Fruit fly (Drosophila melanogaster) whole organism, embryonic: ENCODE data around the gene InR.

ENCODE experiments used
- Atf3 ChIP-seq: fragments of 200-800 bp; sonication (Bioruptor generic); optimal IDR thresholded peaks from 3 replicates; lab custom pipeline; 2016; ENCODE audit warnings: missing biosample characterization, missing genetic modification characterization
- Bdp1 ChIP-seq: fragments of 200-800 bp; sonication (Bioruptor generic); optimal IDR thresholded peaks from 3 replicates; lab custom pipeline; 2016; ENCODE audit warnings: missing biosample characterization, missing genetic modification characterization
- C15 ChIP-seq: fragments of 200-800 bp; sonication (Bioruptor generic); IDR thresholded peaks from 3 replicates; pipeline ENCODE4 v1.3.6; 2022; ENCODE audit warnings: missing biosample characterization, missing genetic modification characterization
- CG11093 ChIP-seq: fragments of 200-800 bp; sonication (Bioruptor generic); IDR thresholded peaks from 3 replicates; pipeline ENCODE4 v1.3.6; 2022; ENCODE audit warnings: missing biosample characterization, missing genetic modification characterization
- CG11456 ChIP-seq: fragments of 200-800 bp; sonication (Bioruptor generic); IDR thresholded peaks from 3 replicates; pipeline ENCODE4 v1.3.6; 2022; ENCODE audit warnings: missing biosample characterization, missing genetic modification characterization
- CG12071 ChIP-seq: fragments of 200-800 bp; sonication (Bioruptor generic); optimal IDR thresholded peaks from 3 replicates; lab custom pipeline; 2018; ENCODE audit warnings: missing biosample characterization, mild to moderate bottlenecking, missing genetic modification characterization
- CG12219 ChIP-seq: fragments of 200-800 bp; sonication (Bioruptor generic); optimal IDR thresholded peaks from 3 replicates; lab custom pipeline; 2018; ENCODE audit warnings: missing biosample characterization, mild to moderate bottlenecking, missing genetic modification characterization
- CG12299 ChIP-seq: fragments of 200-800 bp; sonication (Bioruptor generic); optimal IDR thresholded peaks from 2 replicates; lab custom pipeline; 2018; ENCODE audit warnings: missing biosample characterization, mild to moderate bottlenecking, missing genetic modification characterization
- CG12391 ChIP-seq: fragments of 200-800 bp; sonication (Bioruptor generic); optimal IDR thresholded peaks from 3 replicates; lab custom pipeline; 2018; ENCODE audit warnings: missing biosample characterization, mild to moderate bottlenecking, missing genetic modification characterization, moderate library complexity
- CG1647 ChIP-seq: fragments of 200-800 bp; sonication (Bioruptor generic); optimal IDR thresholded peaks from 3 replicates; lab custom pipeline; 2016; ENCODE audit warnings: missing biosample characterization, missing genetic modification characterization
- CG2116 ChIP-seq: fragments of 200-800 bp; sonication (Bioruptor generic); optimal IDR thresholded peaks from 3 replicates; lab custom pipeline; 2018; ENCODE audit warnings: missing biosample characterization, mild to moderate bottlenecking, missing genetic modification characterization
- CG31224 ChIP-seq: fragments of 200-800 bp; sonication (Bioruptor generic); IDR thresholded peaks from 2 replicates; pipeline ENCODE4 v1.3.6; 2022; ENCODE audit warnings: missing biosample characterization, missing genetic modification characterization
- CG3407 ChIP-seq: fragments of 200-800 bp; sonication (Bioruptor generic); optimal IDR thresholded peaks from 2 replicates; lab custom pipeline; 2018; ENCODE audit warnings: missing biosample characterization, mild to moderate bottlenecking, missing genetic modification characterization
- CG34376 ChIP-seq: fragments of 200-800 bp; sonication (Bioruptor generic); optimal IDR thresholded peaks from 2 replicates; lab custom pipeline; 2018; ENCODE audit warnings: missing biosample characterization, mild to moderate bottlenecking, missing genetic modification characterization
- CG3726 ChIP-seq: fragments of 200-800 bp; sonication (Bioruptor generic); IDR thresholded peaks from 3 replicates; pipeline ENCODE4, ENCODE4 v1.3.6; 2022; ENCODE audit warnings: missing biosample characterization, missing genetic modification characterization
- CG4328 ChIP-seq: fragments of 200-800 bp; sonication (Bioruptor generic); optimal IDR thresholded peaks from 3 replicates; lab custom pipeline; 2017; ENCODE audit warnings: missing biosample characterization, missing genetic modification reagents, missing genetic modification characterization
- CG5180 ChIP-seq: fragments of 200-800 bp; sonication (Bioruptor generic); optimal IDR thresholded peaks from 3 replicates; lab custom pipeline; 2017; ENCODE audit warnings: missing biosample characterization, missing genetic modification characterization, mild to moderate bottlenecking, moderate library complexity, missing genetic modification reagents
- CG6791 ChIP-seq: fragments of 200-800 bp; sonication (Bioruptor generic); IDR thresholded peaks from 3 replicates; pipeline ENCODE4 v1.3.6; 2022; ENCODE audit warnings: missing biosample characterization, missing genetic modification characterization; ENCODE audit not compliant: partially characterized antibody
- CG7271 ChIP-seq: fragments of 200-800 bp; sonication (Bioruptor generic); optimal IDR thresholded peaks from 2 replicates; lab custom pipeline; 2018; ENCODE audit warnings: missing biosample characterization, mild to moderate bottlenecking, missing genetic modification characterization, moderate library complexity
- CG7839 ChIP-seq: fragments of 200-800 bp; sonication (Bioruptor generic); optimal IDR thresholded peaks from 3 replicates; lab custom pipeline; 2018; ENCODE audit warnings: missing biosample characterization, mild to moderate bottlenecking, missing genetic modification characterization, moderate library complexity
- CG9215 ChIP-seq: fragments of 200-800 bp; sonication (Bioruptor generic); IDR thresholded peaks from 2 replicates; pipeline ENCODE4 v1.3.6; 2022; ENCODE audit warnings: missing biosample characterization, missing genetic modification characterization
- Dip3 ChIP-seq: fragments of 200-800 bp; sonication (Bioruptor generic); optimal IDR thresholded peaks from 3 replicates; lab custom pipeline; 2016; ENCODE audit warnings: missing biosample characterization, missing genetic modification characterization
- Dref ChIP-seq: fragments of 200-800 bp; sonication (Bioruptor generic); IDR thresholded peaks from 2 replicates; pipeline ENCODE4 v1.3.6; 2022; ENCODE audit warnings: missing biosample characterization, missing genetic modification characterization
- Drgx ChIP-seq: fragments of 200-800 bp; sonication (Bioruptor generic); IDR thresholded peaks from 2 replicates; pipeline ENCODE4 v1.3.6; 2022; ENCODE audit warnings: missing biosample characterization, missing genetic modification characterization
- Gsc ChIP-seq: fragments of 200-800 bp; sonication (Bioruptor generic); IDR thresholded peaks from 2 replicates; pipeline ENCODE4 v1.3.6; 2022; ENCODE audit warnings: missing biosample characterization, missing genetic modification characterization
- HLH3B ChIP-seq: fragments of 200-800 bp; sonication (Bioruptor generic); IDR thresholded peaks from 2 replicates; pipeline ENCODE4 v1.3.6; 2022; ENCODE audit warnings: missing biosample characterization, missing genetic modification characterization
- HmgD ChIP-seq: fragments of 200-800 bp; sonication (Bioruptor generic); optimal IDR thresholded peaks from 3 replicates; lab custom pipeline; 2016; ENCODE audit warnings: missing biosample characterization, missing genetic modification characterization
- Hmx ChIP-seq: fragments of 200-800 bp; sonication (Bioruptor generic); optimal IDR thresholded peaks from 2 replicates; lab custom pipeline; 2016; ENCODE audit warnings: missing biosample characterization, missing genetic modification characterization
- Mrtf ChIP-seq: fragments of 200-800 bp; sonication (Bioruptor generic); IDR thresholded peaks from 3 replicates; pipeline ENCODE4 v1.3.6; 2022; ENCODE audit warnings: missing biosample characterization, missing genetic modification characterization
- NFAT ChIP-seq: fragments of 200-800 bp; sonication (Bioruptor generic); IDR thresholded peaks from 2 replicates; pipeline ENCODE4 v1.3.6; 2022; ENCODE audit warnings: missing biosample characterization, missing genetic modification characterization
- PHDP ChIP-seq: fragments of 200-800 bp; sonication (Bioruptor generic); optimal IDR thresholded peaks from 3 replicates; lab custom pipeline; 2018; ENCODE audit warnings: missing biosample characterization, mild to moderate bottlenecking, missing genetic modification characterization, moderate library complexity
- Sox100B ChIP-seq: fragments of 200-800 bp; sonication (Bioruptor generic); optimal IDR thresholded peaks from 3 replicates; lab custom pipeline; 2018; ENCODE audit warnings: missing biosample characterization, mild to moderate bottlenecking, missing genetic modification characterization
- Xrp1 ChIP-seq: fragments of 200-800 bp; sonication (Bioruptor generic); IDR thresholded peaks from 2 replicates; pipeline ENCODE4 v1.3.6; 2022; ENCODE audit warnings: missing biosample characterization, missing genetic modification characterization
- bigmax ChIP-seq: fragments of 200-800 bp; sonication (Bioruptor generic); optimal IDR thresholded peaks from 2 replicates; lab custom pipeline; 2018; ENCODE audit warnings: missing biosample characterization, mild to moderate bottlenecking, missing genetic modification characterization
- bsh ChIP-seq, 2 experiments: fragments of 200-800 bp; sonication (Bioruptor generic); optimal IDR thresholded peaks; 2 replicates each; lab custom pipeline; 2017 to 2018; ENCODE audit warnings: mild to moderate bottlenecking in 2 of 2, missing biosample characterization in 2 of 2, missing genetic modification characterization in 2 of 2, moderate library complexity in 1 of 2
- cg ChIP-seq: fragments of 200-800 bp; sonication (Bioruptor generic); optimal IDR thresholded peaks from 3 replicates; lab custom pipeline; 2019; ENCODE audit warnings: missing biosample characterization, mild to moderate bottlenecking, missing genetic modification characterization, moderate library complexity
- ems ChIP-seq: fragments of 200-800 bp; sonication (Bioruptor generic); optimal IDR thresholded peaks from 3 replicates; lab custom pipeline; 2016; ENCODE audit warnings: missing biosample characterization, missing genetic modification characterization
- eve ChIP-seq, 2 experiments: fragments of >200 bp; optimal IDR thresholded peaks; 2 replicates each; lab custom pipeline; 2017; ENCODE audit warnings: missing biosample characterization in 2 of 2, missing genetic modification characterization in 2 of 2
- fd64A ChIP-seq: fragments of 200-800 bp; sonication (Bioruptor generic); optimal IDR thresholded peaks from 3 replicates; lab custom pipeline; 2018; ENCODE audit warnings: missing biosample characterization, mild to moderate bottlenecking, missing genetic modification characterization
- fd96Cb ChIP-seq: fragments of 200-800 bp; sonication (Bioruptor generic); optimal IDR thresholded peaks from 2 replicates; lab custom pipeline; 2018; ENCODE audit warnings: missing biosample characterization, mild to moderate bottlenecking, missing genetic modification characterization, moderate library complexity
- gfzf ChIP-seq: fragments of 200-800 bp; sonication (Bioruptor generic); optimal IDR thresholded peaks from 2 replicates; lab custom pipeline; 2016; ENCODE audit warnings: missing biosample characterization, mild to moderate bottlenecking, missing genetic modification characterization, moderate library complexity
- grn ChIP-seq: fragments of 200-800 bp; sonication (Bioruptor generic); optimal IDR thresholded peaks from 3 replicates; lab custom pipeline; 2017; ENCODE audit warnings: missing biosample characterization, missing genetic modification characterization
- inv ChIP-seq: fragments of 200-800 bp; sonication (Bioruptor generic); IDR thresholded peaks from 2 replicates; pipeline ENCODE4 v1.3.6; 2022; ENCODE audit warnings: missing biosample characterization, missing genetic modification characterization; ENCODE audit not compliant: partially characterized antibody
- lbe ChIP-seq: fragments of 200-800 bp; sonication (Bioruptor generic); optimal IDR thresholded peaks from 2 replicates; lab custom pipeline; 2016; ENCODE audit warnings: missing biosample characterization, mild to moderate bottlenecking, missing genetic modification characterization
- luna ChIP-seq: fragments of 200-800 bp; sonication (Bioruptor generic); optimal IDR thresholded peaks from 2 replicates; lab custom pipeline; 2016; ENCODE audit warnings: missing biosample characterization, missing genetic modification characterization
- ro ChIP-seq: fragments of 200-800 bp; sonication (Bioruptor generic); IDR thresholded peaks from 2 replicates; pipeline ENCODE4 v1.3.6; 2022; ENCODE audit warnings: missing biosample characterization, missing genetic modification characterization
- salm ChIP-seq: fragments of 200-800 bp; sonication (Bioruptor generic); optimal IDR thresholded peaks from 2 replicates; lab custom pipeline; 2018; ENCODE audit warnings: missing biosample characterization, mild to moderate bottlenecking, missing genetic modification characterization
- scrt ChIP-seq: fragments of 200-800 bp; sonication (Bioruptor generic); optimal IDR thresholded peaks from 2 replicates; lab custom pipeline; 2018; ENCODE audit warnings: missing biosample characterization, mild to moderate bottlenecking, missing genetic modification characterization, moderate library complexity
- seq ChIP-seq: fragments of 200-800 bp; sonication (Bioruptor generic); IDR thresholded peaks from 2 replicates; pipeline ENCODE4 v1.3.6; 2022; ENCODE audit warnings: missing biosample characterization, missing genetic modification characterization
- slou ChIP-seq: fragments of 200-800 bp; sonication (Bioruptor generic); optimal IDR thresholded peaks from 3 replicates; lab custom pipeline; 2016; ENCODE audit warnings: missing biosample characterization, missing genetic modification characterization
- tna ChIP-seq: fragments of 200-800 bp; sonication (Bioruptor generic); IDR thresholded peaks from 2 replicates; pipeline ENCODE4 v1.3.6; 2022; ENCODE audit warnings: missing biosample characterization, missing genetic modification characterization; ENCODE audit not compliant: partially characterized antibody
- zen ChIP-seq: fragments of 200-800 bp; sonication (Bioruptor generic); optimal IDR thresholded peaks from 3 replicates; lab custom pipeline; 2018; ENCODE audit warnings: missing biosample characterization, mild to moderate bottlenecking, missing genetic modification characterization, moderate library complexity

Gene InR

DNA sequence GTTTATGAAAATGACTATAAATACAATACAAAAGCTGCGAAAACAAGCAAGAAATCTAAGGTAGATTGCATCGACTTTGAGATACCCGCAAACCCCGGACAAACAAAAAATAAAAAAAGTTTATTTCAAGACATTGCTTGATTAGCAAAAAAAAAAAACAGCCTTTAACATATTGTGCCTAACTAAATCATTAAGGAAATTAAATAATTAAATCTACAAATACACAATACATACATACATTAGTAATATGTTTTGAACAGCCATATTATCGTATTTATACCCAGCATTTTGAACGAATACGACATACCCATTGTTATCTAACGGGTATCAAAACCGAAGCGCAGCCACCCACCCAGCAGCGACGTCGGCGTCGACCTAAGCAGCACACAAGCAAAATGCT lies 6.2 kb downstream of the InR start (continued):
- no peak for TF ChIP-seq Sox100B
- no peak for TF ChIP-seq CG12219 (GFP tag; lab: Kevin White, UChicago)
- TF ChIP-seq CG9215 (GFP tag; lab: Robert Waterston, UW), result no peak
- no peak for TF ChIP-seq tna
- TF ChIP-seq CG4328, result no peak
- TF ChIP-seq CG12391 (tag; lab: Kevin White, UChicago), result peak; percentile 49
- TF ChIP-seq fd64A (GFP tag; lab: Kevin White, UChicago), result no peak
- no peak for TF ChIP-seq grn
- no peak for TF ChIP-seq scrt (GFP tag; lab: Kevin White, UChicago)
- TF ChIP-seq CG12071 (GFP tag; lab: Kevin White, UChicago), result no peak
- TF ChIP-seq salm (tag; lab: Kevin White, UChicago), result no peak
- peak in 1 of 2 experiments; percentile 69 for TF ChIP-seq eve (GFP tag; optimal IDR thresholded peaks at IDR 0.05; lab: Kevin White, UChicago)
- TF ChIP-seq Xrp1 (GFP tag; lab: Robert Waterston, UW), result no peak
- TF ChIP-seq bigmax (GFP tag; lab: Kevin White, UChicago), result no peak
- no peak for TF ChIP-seq ro (GFP tag; lab: Robert Waterston, UW)
- no peak for TF ChIP-seq lbe
- peak; percentile 72 for TF ChIP-seq fd96Cb (tag; lab: Kevin White, UChicago)
- TF ChIP-seq CG5180 (GFP tag; lab: Kevin White, UChicago), result no peak
- no peak for TF ChIP-seq CG3407 (GFP tag; lab: Kevin White, UChicago)
- no peak for TF ChIP-seq CG11456 (GFP tag; lab: Robert Waterston, UW)
- no peak for TF ChIP-seq CG12299 (tag; lab: Kevin White, UChicago)
- TF ChIP-seq CG3726 (GFP tag; lab: Robert Waterston, UW), result no peak
- TF ChIP-seq Dref (GFP tag; lab: Robert Waterston, UW), result no peak
- no peak for TF ChIP-seq NFAT (GFP tag; lab: Robert Waterston, UW)
- no peak for TF ChIP-seq CG1647
- no peak for TF ChIP-seq zen (tag; lab: Kevin White, UChicago)
- TF ChIP-seq cg (GFP tag; lab: Kevin White, UChicago), result no peak
- TF ChIP-seq Drgx (GFP tag; lab: Robert Waterston, UW), result no peak
- peak in 1 of 2 experiments; percentile 44 for TF ChIP-seq bsh (GFP tag; optimal IDR thresholded peaks at IDR 0.05; lab: Kevin White, UChicago)
- no peak for TF ChIP-seq C15 (GFP tag; lab: Robert Waterston, UW)
- TF ChIP-seq CG34376 (GFP tag; lab: Kevin White, UChicago), result no peak
- TF ChIP-seq luna, result no peak
- no peak for TF ChIP-seq CG31224 (GFP tag; lab: Robert Waterston, UW)
- TF ChIP-seq ems (GFP tag; lab: Kevin White, UChicago), result no peak
- TF ChIP-seq Mrtf, result no peak
- no peak for TF ChIP-seq Gsc (GFP tag; lab: Robert Waterston, UW)
- no peak for TF ChIP-seq Hmx (GFP tag; lab: Kevin White, UChicago)
- TF ChIP-seq CG7839 (tag; lab: Kevin White, UChicago), result peak; percentile 82
- TF ChIP-seq gfzf, result no peak
- peak; percentile 3 for TF ChIP-seq slou (GFP tag; lab: Kevin White, UChicago)
- TF ChIP-seq Atf3, result no peak
- TF ChIP-seq CG2116 (GFP tag; lab: Kevin White, UChicago), result no peak
- no peak for TF ChIP-seq Bdp1
- no peak for TF ChIP-seq HmgD (GFP tag; lab: Kevin White, UChicago)
- peak; percentile 11 for TF ChIP-seq Dip3
- no peak for TF ChIP-seq HLH3B (GFP tag; lab: Robert Waterston, UW)
- peak; percentile 25; the same call in 1 of the 3 replicates for TF ChIP-seq CG11093
- TF ChIP-seq CG7271, result no peak
- no peak for TF ChIP-seq seq (GFP tag; lab: Robert Waterston, UW)
- no peak for TF ChIP-seq CG6791 (GFP tag; lab: Robert Waterston, UW)
- TF ChIP-seq inv (GFP tag; lab: Robert Waterston, UW), result no peak
- TF ChIP-seq PHDP (tag; lab: Kevin White, UChicago), result peak; percentile 52
